Worm (Caenorhabditis elegans) whole organism, mixed stage, embryonic: Measurements from ENCODE around the gene F23H11.7.

Experiments
- M03D4.4 ChIP-seq: sonication (generic microtip); optimal IDR thresholded peaks from 2 replicates; lab custom pipeline; 2017; ENCODE audit warnings: mild to moderate bottlenecking, missing genetic modification characterization, missing compliant biosample characterization
- ceh-39 ChIP-seq: fragments of 150-350 bp; optimal IDR thresholded peaks from 2 replicates; lab custom pipeline; 2014; ENCODE audit warnings: missing biosample characterization, missing genetic modification characterization
- ceh-83 ChIP-seq: fragments of 200-800 bp; sonication (Bioruptor generic); optimal IDR thresholded peaks from 2 replicates; lab custom pipeline; 2018; ENCODE audit warnings: mild to moderate bottlenecking, missing genetic modification characterization, missing compliant biosample characterization
- ces-1 ChIP-seq: fragments of 150-350 bp; optimal IDR thresholded peaks from 2 replicates; lab custom pipeline; 2014; ENCODE audit warnings: missing biosample characterization, missing genetic modification reagents, missing genetic modification characterization
- cnd-1 ChIP-seq: fragments of 200-800 bp; sonication (Bioruptor generic); optimal IDR thresholded peaks from 2 replicates; lab custom pipeline; 2018; ENCODE audit warnings: mild to moderate bottlenecking, missing genetic modification characterization, missing compliant biosample characterization
- elt-1 ChIP-seq: sonication (generic microtip); optimal IDR thresholded peaks from 2 replicates; lab custom pipeline; 2017; ENCODE audit warnings: missing genetic modification characterization, mild to moderate bottlenecking, missing compliant biosample characterization, antibody characterized with exemption, moderate library complexity, borderline replicate concordance; ENCODE audit not compliant: insufficient read depth
- elt-3 ChIP-seq: fragments of 150-350 bp; optimal IDR thresholded peaks from 2 replicates; lab custom pipeline; 2014; ENCODE audit warnings: missing biosample characterization, missing genetic modification characterization
- flh-1 ChIP-seq: fragments of 200-800 bp; sonication (Bioruptor generic); optimal IDR thresholded peaks from 2 replicates; lab custom pipeline; 2018; ENCODE audit warnings: mild to moderate bottlenecking, missing genetic modification characterization, moderate library complexity, missing compliant biosample characterization
- hlh-1 ChIP-seq: fragments of 150-350 bp; optimal IDR thresholded peaks from 2 replicates; lab custom pipeline; 2014; ENCODE audit warnings: missing biosample characterization, missing genetic modification reagents, missing genetic modification characterization
- lin-13 ChIP-seq: fragments of 150-350 bp; optimal IDR thresholded peaks from 2 replicates; lab custom pipeline; 2014; ENCODE audit warnings: missing biosample characterization, missing genetic modification characterization
- lin-32 ChIP-seq: fragments of 200-800 bp; sonication (Bioruptor generic); optimal IDR thresholded peaks from 2 replicates; lab custom pipeline; 2018; ENCODE audit warnings: mild to moderate bottlenecking, missing genetic modification characterization, missing compliant biosample characterization
- mab-5 ChIP-seq: fragments of 150-350 bp; optimal IDR thresholded peaks from 2 replicates; lab custom pipeline; 2014; ENCODE audit warnings: missing biosample characterization, missing genetic modification characterization
- mep-1 ChIP-seq: fragments of 150-350 bp; optimal IDR thresholded peaks from 2 replicates; lab custom pipeline; 2017; ENCODE audit warnings: missing biosample characterization, missing genetic modification reagents, missing genetic modification characterization, inconsistent platforms
- mls-2 ChIP-seq: sonication (generic microtip); optimal IDR thresholded peaks from 2 replicates; lab custom pipeline; 2016; ENCODE audit warnings: mild to moderate bottlenecking, missing genetic modification characterization, moderate library complexity, missing compliant biosample characterization
- nhr-12 ChIP-seq: fragments of 150-350 bp; optimal IDR thresholded peaks from 2 replicates; lab custom pipeline; 2014; ENCODE audit warnings: missing biosample characterization, missing genetic modification characterization
- nhr-2 ChIP-seq: fragments of 150-350 bp; optimal IDR thresholded peaks from 2 replicates; lab custom pipeline; 2014; ENCODE audit warnings: missing biosample characterization, missing genetic modification characterization
- nhr-237 ChIP-seq: fragments of 150-350 bp; optimal IDR thresholded peaks from 2 replicates; lab custom pipeline; 2014; ENCODE audit warnings: missing biosample characterization, missing genetic modification characterization
- nhr-28 ChIP-seq: fragments of 150-350 bp; optimal IDR thresholded peaks from 2 replicates; lab custom pipeline; 2014; ENCODE audit warnings: missing biosample characterization, missing genetic modification characterization
- sem-2 ChIP-seq: fragments of 200-800 bp; sonication (Bioruptor generic); optimal IDR thresholded peaks from 2 replicates; lab custom pipeline; 2018; ENCODE audit warnings: mild to moderate bottlenecking, missing genetic modification characterization, missing compliant biosample characterization
- snpc-4 ChIP-seq: fragments of 150-350 bp; optimal IDR thresholded peaks from 2 replicates; lab custom pipeline; 2014; ENCODE audit warnings: missing biosample characterization, missing genetic modification characterization
- sptf-1 ChIP-seq: sonication (generic microtip); optimal IDR thresholded peaks from 2 replicates; lab custom pipeline; 2017; ENCODE audit warnings: mild to moderate bottlenecking, missing genetic modification characterization, moderate library complexity, missing compliant biosample characterization
- tbx-8 ChIP-seq: fragments of 200-800 bp; sonication (Bioruptor generic); optimal IDR thresholded peaks from 2 replicates; lab custom pipeline; 2018; ENCODE audit warnings: mild to moderate bottlenecking, missing genetic modification characterization, moderate library complexity, missing compliant biosample characterization
- unc-39 ChIP-seq: fragments of 150-350 bp; optimal IDR thresholded peaks from 2 replicates; lab custom pipeline; 2014; ENCODE audit warnings: missing biosample characterization, missing genetic modification characterization
- unc-62 ChIP-seq: fragments of 150-350 bp; optimal IDR thresholded peaks from 2 replicates; lab custom pipeline; 2014; ENCODE audit warnings: missing biosample characterization, missing genetic modification reagents, missing genetic modification characterization
- zip-8 ChIP-seq: fragments of 150-350 bp; optimal IDR thresholded peaks from 2 replicates; lab custom pipeline; 2014; ENCODE audit warnings: missing biosample characterization, missing genetic modification characterization

Gene F23H11.7

DNA sequence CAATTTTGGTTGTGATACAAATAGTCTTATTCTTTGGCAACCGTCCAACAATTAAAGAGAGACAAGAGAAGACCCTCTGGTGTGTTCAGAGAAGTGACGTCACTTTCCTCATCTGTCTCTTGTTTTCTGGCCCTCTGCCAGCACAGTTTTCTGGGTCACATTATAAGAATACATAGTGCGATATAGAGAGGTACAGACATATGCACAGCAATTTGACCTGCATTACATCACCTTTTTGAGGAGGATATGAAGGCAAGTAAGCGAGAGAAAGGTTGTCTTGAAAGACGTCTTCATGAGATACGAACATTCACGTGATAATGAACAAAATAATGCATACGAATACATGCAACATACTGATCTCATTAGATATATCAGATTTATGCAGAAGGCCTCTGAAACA is 48.7 kb downstream of the F23H11.7 start:
- TF ChIP-seq hlh-1 (tag; lab: Kevin White, UChicago) (no peak), unc-62 (GFP tag; lab: Kevin White, UChicago) (no peak), nhr-12 (no peak), flh-1 (no peak), nhr-237 (no peak), cnd-1 (peak; percentile 57), elt-3 (tag; lab: Kevin White, UChicago) (no peak), ces-1 (no peak), ceh-83 (GFP tag; lab: Kevin White, UChicago) (no peak), nhr-2 (tag; lab: Kevin White, UChicago) (peak; percentile 71), mab-5 (tag; lab: Kevin White, UChicago) (no peak), mep-1 (tag; lab: Kevin White, UChicago) (peak; percentile 8), lin-13 (tag; lab: Kevin White, UChicago) (no peak), sem-2 (GFP tag; lab: Kevin White, UChicago) (no peak), zip-8 (tag; lab: Kevin White, UChicago) (peak; percentile 67), ceh-39 (tag; lab: Kevin White, UChicago) (peak; percentile 20), elt-1 (tag; lab: Kevin White, UChicago) (peak; percentile 49), mls-2 (tag; lab: Kevin White, UChicago) (no peak), sptf-1 (tag; lab: Kevin White, UChicago) (no peak), unc-39 (peak; percentile 68), snpc-4 (tag; lab: Kevin White, UChicago) (no peak), tbx-8 (no peak)

DNA sequence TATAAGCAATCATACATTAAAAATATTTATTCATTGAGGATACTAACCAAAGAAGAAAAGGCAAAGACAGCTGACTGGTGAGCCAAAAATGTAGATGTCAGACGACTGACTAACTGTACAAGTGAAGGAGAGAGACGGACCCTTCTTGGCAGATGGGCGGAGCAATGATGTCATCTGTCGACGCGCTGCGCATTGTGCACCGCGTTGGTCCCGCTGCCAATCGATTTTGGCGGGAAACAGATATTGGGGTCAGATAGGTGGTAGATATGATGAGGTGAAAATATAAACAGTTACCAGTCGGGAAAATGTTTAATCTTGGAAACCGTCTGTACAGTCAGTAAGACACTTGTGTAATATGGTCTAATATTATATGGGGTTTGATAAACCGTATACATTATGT is 49.4 kb downstream of the F23H11.7 start, which contains the start of gene T24C4.2:
Gene T24C4.2 (minus strand): TSS at position 101 of the 400 bp plus-strand sequence.
- TF ChIP-seq zip-8 (tag; lab: Kevin White, UChicago) (peak; percentile 42), cnd-1 (peak; percentile 20), ceh-39 (tag; lab: Kevin White, UChicago) (peak; percentile 47), lin-32 (peak; percentile 22), nhr-28 (tag; lab: Kevin White, UChicago) (no peak)

DNA sequence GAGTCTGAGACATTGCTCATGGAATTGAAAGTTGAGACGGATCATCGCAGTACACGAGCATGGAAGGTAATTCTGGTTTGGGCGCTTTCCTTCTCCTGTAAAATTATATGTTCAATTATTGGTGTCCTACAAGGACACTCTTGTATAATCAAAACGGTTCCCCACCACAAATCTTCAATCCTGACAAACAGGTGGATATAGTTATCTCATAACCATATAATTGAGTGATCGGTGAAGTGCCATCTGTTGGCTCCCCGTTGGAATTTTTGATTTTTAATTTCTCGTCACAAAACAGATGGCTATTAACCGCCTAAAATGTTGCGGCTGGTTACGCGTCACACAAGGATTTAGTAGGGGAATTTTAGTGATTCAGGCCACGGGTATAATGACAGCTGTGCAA is 50.4 kb downstream of the F23H11.7 start:
- no peak for TF ChIP-seq M03D4.4 (tag; lab: Kevin White, UChicago)
- no peak for TF ChIP-seq flh-1
- TF ChIP-seq mls-2 (tag; lab: Kevin White, UChicago), result no peak
- peak; percentile 69 for TF ChIP-seq lin-32
